Worm (Caenorhabditis elegans) whole organism, L1 larva: Measurements from ENCODE around the gene C39D10.1.

Experiments
- C16A3.4 ChIP-seq: fragments of 150-350 bp; optimal IDR thresholded peaks from 2 replicates; lab custom pipeline; 2014; ENCODE audit warnings: missing biosample characterization, missing genetic modification characterization
- aha-1 ChIP-seq: fragments of 150-350 bp; optimal IDR thresholded peaks from 2 replicates; lab custom pipeline; 2014; ENCODE audit warnings: missing biosample characterization, missing genetic modification characterization
- ama-1 ChIP-seq: fragments of 150-350 bp; optimal IDR thresholded peaks from 2 replicates; lab custom pipeline; 2014
- blmp-1 ChIP-seq: fragments of 150-350 bp; optimal IDR thresholded peaks from 2 replicates; lab custom pipeline; 2014; ENCODE audit warnings: missing biosample characterization, missing genetic modification characterization
- ceh-63 ChIP-seq: fragments of 200-800 bp; sonication (Bioruptor generic); optimal IDR thresholded peaks from 2 replicates; lab custom pipeline; 2018; ENCODE audit warnings: mild to moderate bottlenecking, missing genetic modification characterization, missing compliant biosample characterization
- ceh-8 ChIP-seq: fragments of 200-800 bp; sonication (Bioruptor generic); optimal IDR thresholded peaks from 2 replicates; lab custom pipeline; 2018; ENCODE audit warnings: mild to moderate bottlenecking, missing genetic modification characterization, moderate library complexity, missing compliant biosample characterization
- ceh-82 ChIP-seq, 3 experiments: fragments of 150-350 bp in 1 of 3; sonication (generic microtip) in 2 of 3; optimal IDR thresholded peaks; 2 replicates each; lab custom pipeline; 2014 to 2017; ENCODE audit warnings: missing biosample characterization in 3 of 3, missing genetic modification characterization in 3 of 3
- ces-1 ChIP-seq: fragments of 150-350 bp; optimal IDR thresholded peaks from 2 replicates; lab custom pipeline; 2014; ENCODE audit warnings: missing biosample characterization, missing genetic modification reagents, missing genetic modification characterization
- dpl-1 ChIP-seq, 3 experiments: fragments of 150-350 bp in 2 of 3; sonication (generic microtip) in 1 of 3; optimal IDR thresholded peaks; 2 replicates each; lab custom pipeline; 2014 to 2017; ENCODE audit warnings: missing biosample characterization in 3 of 3, missing genetic modification characterization in 3 of 3, missing genetic modification reagents in 3 of 3
- dsc-1 ChIP-seq: sonication (generic microtip); optimal IDR thresholded peaks from 2 replicates; lab custom pipeline; 2016; ENCODE audit warnings: mild to moderate bottlenecking, missing genetic modification characterization, missing compliant biosample characterization
- efl-1 ChIP-seq, 4 experiments: fragments of 150-350 bp; optimal IDR thresholded peaks in 3 of 4; peaks in 1 of 4; 1 replicate in 1 of 4; 2 replicates in 3 of 4; lab custom pipeline; 2014; ENCODE audit warnings: missing biosample characterization in 2 of 4, missing genetic modification characterization in 2 of 4, missing genetic modification reagents in 2 of 4
- egl-27 ChIP-seq, 2 experiments: fragments of 150-350 bp in 1 of 2; sonication (generic microtip); optimal IDR thresholded peaks; 3 replicates each; lab custom pipeline; 2017 to 2018; ENCODE audit warnings: missing biosample characterization in 2 of 2, missing genetic modification characterization in 2 of 2, missing genetic modification reagents in 2 of 2
- elt-2 ChIP-seq: sonication (generic microtip); optimal IDR thresholded peaks from 2 replicates; lab custom pipeline; 2016; ENCODE audit warnings: missing genetic modification characterization, mild to moderate bottlenecking, inconsistent platforms, missing compliant biosample characterization, missing genetic modification reagents
- elt-3 ChIP-seq, 6 experiments: fragments of 150-350 bp in 1 of 6; sonication (generic microtip); optimal IDR thresholded peaks; 2 replicates each; lab custom pipeline; 2017 to 2018; ENCODE audit warnings: missing biosample characterization in 6 of 6, missing genetic modification characterization in 6 of 6, inconsistent platforms in 1 of 6
- fkh-8 ChIP-seq: sonication (generic microtip); optimal IDR thresholded peaks from 2 replicates; lab custom pipeline; 2016; ENCODE audit warnings: mild to moderate bottlenecking, missing genetic modification characterization, missing compliant biosample characterization
- hlh-17 ChIP-seq: fragments of 200-800 bp; sonication (Bioruptor generic); optimal IDR thresholded peaks from 2 replicates; lab custom pipeline; 2018; ENCODE audit warnings: missing genetic modification characterization, mild to moderate bottlenecking, missing compliant biosample characterization, moderate library complexity, borderline replicate concordance
- hpl-2 ChIP-seq: fragments of 150-350 bp; optimal IDR thresholded peaks from 2 replicates; lab custom pipeline; 2014; ENCODE audit warnings: missing biosample characterization, missing genetic modification reagents, missing genetic modification characterization
- irx-1 ChIP-seq: sonication (generic microtip); optimal IDR thresholded peaks from 2 replicates; lab custom pipeline; 2016; ENCODE audit warnings: missing genetic modification characterization, missing compliant biosample characterization
- isw-1 ChIP-seq: fragments of 200-800 bp; sonication (Bioruptor generic); IDR thresholded peaks from 2 replicates; pipeline ENCODE4 v1.3.6; 2022; ENCODE audit warnings: missing genetic modification characterization, missing compliant biosample characterization
- lin-13 ChIP-seq: fragments of 150-350 bp; optimal IDR thresholded peaks from 2 replicates; lab custom pipeline; 2014; ENCODE audit warnings: missing biosample characterization, missing genetic modification reagents, missing genetic modification characterization
- lin-14 ChIP-seq: fragments of 200-800 bp; sonication (Bioruptor generic); optimal IDR thresholded peaks from 2 replicates; lab custom pipeline; 2018; ENCODE audit warnings: mild to moderate bottlenecking, missing genetic modification characterization, moderate library complexity, missing compliant biosample characterization
- lin-15B ChIP-seq: fragments of 150-350 bp; sonication (generic microtip); optimal IDR thresholded peaks from 3 replicates; lab custom pipeline; 2014; ENCODE audit warnings: missing biosample characterization, missing genetic modification characterization
- lin-35 ChIP-seq, 2 experiments: fragments of 150-350 bp; optimal IDR thresholded peaks; 2 replicates each; lab custom pipeline; 2014; ENCODE audit warnings: missing biosample characterization in 2 of 2, missing genetic modification characterization in 2 of 2, missing genetic modification reagents in 2 of 2
- lin-39 ChIP-seq: fragments of 150-350 bp; optimal IDR thresholded peaks from 2 replicates; lab custom pipeline; 2014; ENCODE audit warnings: missing biosample characterization, missing genetic modification reagents, missing genetic modification characterization
- lir-3 ChIP-seq: sonication (generic microtip); optimal IDR thresholded peaks from 2 replicates; lab custom pipeline; 2016; ENCODE audit warnings: mild to moderate bottlenecking, missing genetic modification characterization, moderate library complexity, missing compliant biosample characterization; ENCODE audit not compliant: poor library complexity
- mab-9 ChIP-seq: fragments of 200-800 bp; sonication (Bioruptor generic); IDR thresholded peaks from 2 replicates; pipeline ENCODE4 v1.3.6; 2022; ENCODE audit warnings: missing genetic modification reagents, missing genetic modification characterization, missing compliant biosample characterization
- mep-1 ChIP-seq: fragments of 150-350 bp; optimal IDR thresholded peaks from 2 replicates; lab custom pipeline; 2014; ENCODE audit warnings: missing biosample characterization, missing genetic modification characterization
- nhr-11 ChIP-seq: fragments of 150-350 bp; optimal IDR thresholded peaks from 2 replicates; lab custom pipeline; 2014; ENCODE audit warnings: missing biosample characterization, missing genetic modification characterization
- nhr-12 ChIP-seq: sonication (generic microtip); optimal IDR thresholded peaks from 2 replicates; lab custom pipeline; 2017; ENCODE audit warnings: missing biosample characterization, missing genetic modification characterization
- nhr-19 ChIP-seq: fragments of 200-800 bp; sonication (Bioruptor generic); conservative IDR thresholded peaks from 2 replicates; pipeline ENCODE4 v1.3.6; 2022; ENCODE audit warnings: missing genetic modification characterization, missing compliant biosample characterization
- nhr-20 ChIP-seq: sonication (generic microtip); optimal IDR thresholded peaks from 2 replicates; lab custom pipeline; 2016; ENCODE audit warnings: mild to moderate bottlenecking, missing genetic modification characterization, missing compliant biosample characterization
- nhr-47 ChIP-seq: sonication (generic microtip); optimal IDR thresholded peaks from 2 replicates; lab custom pipeline; 2016; ENCODE audit warnings: mild to moderate bottlenecking, missing genetic modification characterization, moderate library complexity, missing compliant biosample characterization
- nhr-76 ChIP-seq: sonication (generic microtip); optimal IDR thresholded peaks from 2 replicates; lab custom pipeline; 2017; ENCODE audit warnings: missing biosample characterization, missing genetic modification characterization
- nhr-77 ChIP-seq: fragments of 150-350 bp; optimal IDR thresholded peaks from 2 replicates; lab custom pipeline; 2014; ENCODE audit warnings: missing biosample characterization, missing genetic modification characterization
- nhr-84 ChIP-seq: sonication (generic microtip); optimal IDR thresholded peaks from 2 replicates; lab custom pipeline; 2017; ENCODE audit warnings: missing biosample characterization, missing genetic modification characterization
- nhr-90 ChIP-seq: sonication (generic microtip); optimal IDR thresholded peaks from 2 replicates; lab custom pipeline; 2016; ENCODE audit warnings: mild to moderate bottlenecking, missing genetic modification characterization, missing compliant biosample characterization; ENCODE audit not compliant: poor library complexity
- pag-3 ChIP-seq: sonication (generic microtip); optimal IDR thresholded peaks from 2 replicates; lab custom pipeline; 2017; ENCODE audit warnings: missing genetic modification characterization, mild to moderate bottlenecking, missing compliant biosample characterization, antibody characterized with exemption, borderline replicate concordance; ENCODE audit not compliant: insufficient read depth
- pax-3 ChIP-seq: fragments of 200-800 bp; sonication (Bioruptor generic); optimal IDR thresholded peaks from 2 replicates; lab custom pipeline; 2018; ENCODE audit warnings: mild to moderate bottlenecking, missing genetic modification characterization, moderate library complexity, missing compliant biosample characterization
- snpc-4 ChIP-seq: fragments of 150-350 bp; optimal IDR thresholded peaks from 2 replicates; lab custom pipeline; 2014; ENCODE audit warnings: missing biosample characterization, missing genetic modification characterization
- snu-23 ChIP-seq: sonication (generic microtip); optimal IDR thresholded peaks from 2 replicates; lab custom pipeline; 2016; ENCODE audit warnings: missing genetic modification characterization, missing compliant biosample characterization
- sox-4 ChIP-seq: sonication (generic microtip); optimal IDR thresholded peaks from 2 replicates; lab custom pipeline; 2016; ENCODE audit warnings: missing genetic modification characterization, missing compliant biosample characterization
- sup-37 ChIP-seq: fragments of 200-800 bp; sonication (Bioruptor generic); optimal IDR thresholded peaks from 2 replicates; lab custom pipeline; 2018; ENCODE audit warnings: mild to moderate bottlenecking, missing genetic modification characterization, missing compliant biosample characterization
- tlp-1 ChIP-seq: fragments of 150-350 bp; optimal IDR thresholded peaks from 2 replicates; lab custom pipeline; 2014; ENCODE audit warnings: missing biosample characterization, missing genetic modification characterization
- unc-62 ChIP-seq: fragments of 150-350 bp; optimal IDR thresholded peaks from 2 replicates; lab custom pipeline; 2014; ENCODE audit warnings: missing biosample characterization, missing genetic modification reagents, missing genetic modification characterization
- unc-86 ChIP-seq: sonication (generic microtip); optimal IDR thresholded peaks from 2 replicates; lab custom pipeline; 2016; ENCODE audit warnings: missing genetic modification characterization, missing compliant biosample characterization
- unc-98 ChIP-seq: fragments of 200-800 bp; sonication (Bioruptor generic); IDR thresholded peaks from 2 replicates; pipeline ENCODE4 v1.3.6; 2022; ENCODE audit warnings: missing genetic modification characterization, missing compliant biosample characterization
- vab-15 ChIP-seq: sonication (generic microtip); optimal IDR thresholded peaks from 2 replicates; lab custom pipeline; 2017; ENCODE audit warnings: missing genotype, mild to moderate bottlenecking, missing genetic modification characterization, missing compliant biosample characterization
- zip-4 ChIP-seq: fragments of 200-800 bp; sonication (Bioruptor generic); optimal IDR thresholded peaks from 2 replicates; lab custom pipeline; 2018; ENCODE audit warnings: mild to moderate bottlenecking, missing genetic modification characterization, moderate library complexity, missing compliant biosample characterization
- ztf-4 ChIP-seq: fragments of 150-350 bp; optimal IDR thresholded peaks from 2 replicates; lab custom pipeline; 2014; ENCODE audit warnings: missing biosample characterization, missing genetic modification characterization

C39D10.1 gene

DNA sequence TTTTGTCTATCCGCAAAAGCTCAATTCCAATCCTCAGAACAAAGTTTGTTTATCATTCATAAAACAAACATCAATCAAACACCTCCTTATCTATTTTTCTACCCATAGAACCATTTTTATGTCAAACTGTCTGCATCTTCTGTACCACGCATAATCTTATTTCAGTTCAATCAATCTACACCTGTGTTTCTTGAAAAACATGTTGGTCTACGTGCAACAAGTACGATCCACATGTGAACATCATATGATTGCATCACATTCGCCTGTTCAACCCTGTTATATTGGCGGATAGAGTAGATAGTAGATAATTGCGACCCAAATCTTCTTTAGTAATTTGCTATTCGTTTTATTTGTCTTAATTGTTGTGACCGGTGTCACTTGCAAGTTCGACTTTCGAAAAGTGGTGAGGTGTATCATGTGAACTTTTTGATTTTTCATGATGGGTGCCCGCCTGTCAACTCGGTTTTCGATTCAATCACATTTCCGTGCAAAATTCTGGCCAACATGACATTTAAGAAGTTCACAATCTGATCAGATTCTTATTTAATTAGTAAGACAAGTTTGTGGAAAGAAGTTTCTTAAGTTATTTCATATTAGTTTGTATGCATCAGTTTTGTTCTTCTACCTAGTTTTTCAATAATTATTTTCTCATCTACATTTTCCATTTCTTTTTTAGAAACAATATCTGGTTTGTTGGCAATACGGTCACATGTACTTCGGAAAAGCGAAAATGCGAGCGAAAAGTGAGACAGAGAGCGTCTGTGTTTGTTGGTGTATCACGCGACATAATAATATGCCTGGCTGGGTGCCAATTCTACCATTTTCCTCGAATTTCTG, 45.7 kb downstream of the C39D10.1 start (continued):
- TF ChIP-seq vab-15: no peak
- no peak for TF ChIP-seq mab-9 (GFP tag; lab: Robert Waterston, UW)
- TF ChIP-seq unc-98 (GFP tag; lab: Robert Waterston, UW): no peak
- TF ChIP-seq sox-4 (tag; lab: Kevin White, UChicago): no peak
- TF ChIP-seq lin-35 (GFP tag; optimal IDR thresholded peaks at IDR 0.05; lab: Kevin White, UChicago): peak in 1 of 2 experiments; percentile 51
- no peak for TF ChIP-seq nhr-12 (tag; lab: Kevin White, UChicago)
- no peak for TF ChIP-seq nhr-77 (tag; lab: Kevin White, UChicago)
- TF ChIP-seq dsc-1 (tag; lab: Kevin White, UChicago): no peak
- TF ChIP-seq irx-1 (tag; lab: Kevin White, UChicago): no peak
- TF ChIP-seq nhr-20: peak; percentile 39
- TF ChIP-seq snu-23 (GFP tag; lab: Kevin White, UChicago): peak; percentile 53
- TF ChIP-seq ama-1: no peak
- TF ChIP-seq efl-1 (optimal IDR thresholded peaks at IDR 0.05; lab: Kevin White, UChicago): no peak
- TF ChIP-seq efl-1 (GFP tag; optimal IDR thresholded peaks at IDR 0.05 in 1 of 2; lab: Kevin White, UChicago): peak in 1 of 2 experiments; percentile 75
- TF ChIP-seq nhr-76: no peak
- no peak for TF ChIP-seq nhr-47 (tag; lab: Kevin White, UChicago)
- TF ChIP-seq elt-3 (tag; optimal IDR thresholded peaks at IDR 0.05; lab: Kevin White, UChicago): peak in 2 of 6 experiments; percentile 52 to 68
- TF ChIP-seq nhr-84 (tag; lab: Kevin White, UChicago): no peak
- TF ChIP-seq hlh-17 (GFP tag; lab: Kevin White, UChicago): no peak
- no peak for TF ChIP-seq ceh-82 (tag; optimal IDR thresholded peaks at IDR 0.05; lab: Kevin White, UChicago)
- no peak for TF ChIP-seq lir-3
- peak; percentile 60 for TF ChIP-seq nhr-90 (tag; lab: Kevin White, UChicago)
- no peak for TF ChIP-seq ces-1
- TF ChIP-seq lin-15B (tag; lab: Kevin White, UChicago): no peak
- TF ChIP-seq ztf-4: peak; percentile 42
- TF ChIP-seq pax-3 (tag; lab: Kevin White, UChicago): no peak
- no peak for TF ChIP-seq nhr-11 (tag; lab: Kevin White, UChicago)
- TF ChIP-seq C16A3.4: no peak
- TF ChIP-seq unc-86 (tag; lab: Kevin White, UChicago): no peak
- no peak for TF ChIP-seq zip-4
- TF ChIP-seq lin-39 (tag; lab: Kevin White, UChicago): no peak
- TF ChIP-seq unc-62 (GFP tag; lab: Kevin White, UChicago): no peak
- peak; percentile 36 for TF ChIP-seq lin-14
- TF ChIP-seq pag-3: no peak
- TF ChIP-seq ceh-8 (GFP tag; lab: Kevin White, UChicago): no peak
- peak; percentile 14; the same call in 1 of the 2 replicates for TF ChIP-seq nhr-19 (GFP tag; lab: Robert Waterston, UW)
- no peak for TF ChIP-seq egl-27 (tag; optimal IDR thresholded peaks at IDR 0.05; lab: Kevin White, UChicago)
- peak; percentile 77 for TF ChIP-seq fkh-8 (tag; lab: Kevin White, UChicago)
- TF ChIP-seq blmp-1: peak; percentile 98
- TF ChIP-seq tlp-1 (tag; lab: Kevin White, UChicago): no peak
- TF ChIP-seq ceh-63 (GFP tag; lab: Kevin White, UChicago): no peak
- TF ChIP-seq isw-1 (GFP tag; lab: Robert Waterston, UW): no peak
- TF ChIP-seq snpc-4 (tag; lab: Kevin White, UChicago): no peak
- TF ChIP-seq aha-1 (tag; lab: Kevin White, UChicago): no peak
- TF ChIP-seq dpl-1 (GFP tag; optimal IDR thresholded peaks at IDR 0.05; lab: Kevin White, UChicago): peak in 1 of 3 experiments; percentile 12
- TF ChIP-seq elt-2 (tag; lab: Kevin White, UChicago): peak; percentile 62
- no peak for TF ChIP-seq hpl-2 (GFP tag; lab: Kevin White, UChicago)
- no peak for TF ChIP-seq lin-13 (GFP tag; lab: Kevin White, UChicago)
- no peak for TF ChIP-seq mep-1 (tag; lab: Kevin White, UChicago)
- TF ChIP-seq sup-37 (GFP tag; lab: Kevin White, UChicago): no peak
